Fruit fly (Drosophila melanogaster): ENCODE data around the gene CG32269.

CG32269 gene

DNA sequence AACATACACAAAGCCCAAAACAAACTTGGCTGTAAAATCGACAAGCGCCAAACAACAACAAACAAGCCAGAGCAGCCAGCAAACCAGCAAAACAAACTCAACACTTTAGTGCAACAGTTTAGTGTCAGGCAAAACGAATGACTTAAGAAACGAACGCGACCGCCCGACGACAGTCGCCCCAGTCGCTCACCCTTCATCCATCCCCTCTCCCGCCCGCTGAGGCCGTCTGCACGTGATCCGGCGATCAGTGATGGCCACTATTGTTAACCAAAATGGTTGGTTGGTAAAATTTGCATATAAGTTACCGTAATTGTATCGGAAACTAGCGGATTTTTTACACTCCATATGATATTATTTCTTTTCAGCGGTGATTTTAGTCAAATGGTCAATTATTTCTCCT lies 44.8 kb upstream of the CG32269 start:
- TF ChIP-seq pros (GFP tag; optimal IDR thresholded peaks at IDR 0.05) (peak; percentile 52), crol (GFP tag; IDR thresholded peaks at IDR 0.05) (peak; percentile 55), CG13287 (GFP tag; IDR thresholded peaks at IDR 0.05; ENCODE audit: partially characterized antibody) (no peak), crc (GFP tag; optimal IDR thresholded peaks at IDR 0.05) (no peak), ci (GFP tag; IDR thresholded peaks at IDR 0.05) (0 out of 3 replicates have a peak, but pooled peaks have one; percentile 10), Deaf1 (tag; optimal IDR thresholded peaks at IDR 0.05) (peak; percentile 34), ken (GFP tag; IDR thresholded peaks at IDR 0.05) (0 out of 3 replicates have a peak, but pooled peaks have one; percentile 8), cwo (GFP tag; optimal IDR thresholded peaks at IDR 0.05) (peak; percentile 86), pho (GFP tag; optimal IDR thresholded peaks at IDR 0.05) (no peak), CG13894 (tag; optimal IDR thresholded peaks at IDR 0.05) (no peak), ase (GFP tag; IDR thresholded peaks at IDR 0.05) (0 out of 3 replicates have a peak, but pooled peaks have one; percentile 10), vvl (GFP tag; IDR thresholded peaks at IDR 0.05) (peak; percentile 69), CG11247 (GFP tag; IDR thresholded peaks at IDR 0.05) (peak; percentile 35; the same call in 1 of the 2 replicates), CG17361 (GFP tag; IDR thresholded peaks at IDR 0.05) (no peak), CG1832 (GFP tag; optimal IDR thresholded peaks at IDR 0.05) (no peak), Awh (GFP tag; IDR thresholded peaks at IDR 0.05) (no peak), CG1529 (GFP tag; optimal IDR thresholded peaks at IDR 0.05) (no peak), CG30403 (GFP tag; optimal IDR thresholded peaks at IDR 0.05) (no peak), stc (GFP tag; IDR thresholded peaks at IDR 0.05) (no peak), chinmo (GFP tag; IDR thresholded peaks at IDR 0.05; ENCODE audit: partially characterized antibody) (0 out of 4 replicates have a peak, but pooled peaks have one; percentile 46), bcd (GFP tag; optimal IDR thresholded peaks at IDR 0.05) (no peak)

- TF ChIP-seq CG11456 (GFP tag; IDR thresholded peaks at IDR 0.05): 0 out of 3 replicates have a peak, but pooled peaks have one; percentile 13
- TF ChIP-seq Drgx (GFP tag; IDR thresholded peaks at IDR 0.05): peak; percentile 42; the same call in 1 of the 2 replicates
- TF ChIP-seq sug (tag; optimal IDR thresholded peaks at IDR 0.05): no peak
- no peak for TF ChIP-seq unpg (GFP tag; optimal IDR thresholded peaks at IDR 0.05)
Observed at dm6 chr3L:3252884-3253283, 44.1 kb upstream of the CG32269 start.

- TF ChIP-seq gem (tag; optimal IDR thresholded peaks at IDR 0.05): peak; percentile 44
- no peak for TF ChIP-seq CG18262 (tag; optimal IDR thresholded peaks at IDR 0.05)
- TF ChIP-seq CG7928 (GFP tag; optimal IDR thresholded peaks at IDR 0.05): no peak
- no peak for TF ChIP-seq otp (GFP tag; IDR thresholded peaks at IDR 0.05)
- TF ChIP-seq pan (optimal IDR thresholded peaks at IDR 0.05): no peak
- TF ChIP-seq pan (GFP tag; optimal IDR thresholded peaks at IDR 0.05 in 1 of 2, IDR thresholded peaks at IDR 0.05 in 1 of 2): peak in 1 of 2 experiments; percentile 21
- TF ChIP-seq CG12391 (tag; optimal IDR thresholded peaks at IDR 0.05): peak; percentile 27
- TF ChIP-seq Hr51 (GFP tag; optimal IDR thresholded peaks at IDR 0.05): peak in 1 of 2 experiments; percentile 8
- TF ChIP-seq CG11695 (GFP tag; IDR thresholded peaks at IDR 0.05): 0 out of 3 replicates have a peak, but pooled peaks have one; percentile 30
- TF ChIP-seq CG17612 (GFP tag; IDR thresholded peaks at IDR 0.05): no peak
- TF ChIP-seq vnd (GFP tag; IDR thresholded peaks at IDR 0.05; ENCODE audit: partially characterized antibody): no peak
- no peak for TF ChIP-seq ap (GFP tag; IDR thresholded peaks at IDR 0.05)
- TF ChIP-seq Awh (GFP tag; IDR thresholded peaks at IDR 0.05): no peak
- peak; percentile 60 for TF ChIP-seq lbe (GFP tag; optimal IDR thresholded peaks at IDR 0.05)
- peak; percentile 1 for TF ChIP-seq CG30403 (GFP tag; optimal IDR thresholded peaks at IDR 0.05)
- peak; percentile 41; the same call in 1 of the 2 replicates for TF ChIP-seq E2f2 (GFP tag; IDR thresholded peaks at IDR 0.05)
- TF ChIP-seq CG15514 (GFP tag; optimal IDR thresholded peaks at IDR 0.05): peak; percentile 23
- TF ChIP-seq fd64A (GFP tag; optimal IDR thresholded peaks at IDR 0.05): no peak
- TF ChIP-seq corto (GFP tag; optimal IDR thresholded peaks at IDR 0.05): peak; percentile 64
- TF ChIP-seq Sox102F (GFP tag; optimal IDR thresholded peaks at IDR 0.05): peak; percentile 2
- TF ChIP-seq Dref (GFP tag; IDR thresholded peaks at IDR 0.05): peak; percentile 49
- no peak for TF ChIP-seq twi (tag; optimal IDR thresholded peaks at IDR 0.05)
- no peak for TF ChIP-seq CG2202 (tag; optimal IDR thresholded peaks at IDR 0.05)
- TF ChIP-seq jing (GFP tag; optimal IDR thresholded peaks at IDR 0.05): no peak
Observed at dm6 chr3L:3251659-3252490, 43.1 kb upstream of the CG32269 start.
